Fruit fly (Drosophila melanogaster): ENCODE measurements around the gene Art6.

- TF ChIP-seq CG8478 (optimal IDR thresholded peaks at IDR 0.05): no peak
- TF ChIP-seq CTCF (optimal IDR thresholded peaks at IDR 0.05): no peak
Measured at dm6 chr3R:13956809-13957351, 11.3 kb upstream of the Art6 start.

Measured in S2 (cell line).